Worm (Caenorhabditis elegans) whole organism, young adult: ENCODE measurements around the gene C05G5.1.

ENCODE experiments used
- K12H6.12 ChIP-seq: fragments of 200-800 bp; sonication (Bioruptor generic); optimal IDR thresholded peaks from 2 replicates; lab custom pipeline; 2018; ENCODE audit warnings: mild to moderate bottlenecking, missing genetic modification characterization, missing compliant biosample characterization
- T07F8.4 ChIP-seq: sonication (generic microtip); optimal IDR thresholded peaks from 2 replicates; lab custom pipeline; 2016; ENCODE audit warnings: mild to moderate bottlenecking, missing genetic modification characterization, moderate library complexity, missing compliant biosample characterization
- aptf-2 ChIP-seq: fragments of 200-800 bp; sonication (Bioruptor generic); conservative IDR thresholded peaks from 2 replicates; pipeline ENCODE4 v1.3.6; 2022; ENCODE audit warnings: missing genetic modification reagents, missing genetic modification characterization, missing compliant biosample characterization
- die-1 ChIP-seq: sonication (generic microtip); optimal IDR thresholded peaks from 2 replicates; lab custom pipeline; 2016; ENCODE audit warnings: missing genotype, mild to moderate bottlenecking, missing genetic modification characterization, missing compliant biosample characterization
- nfya-1 ChIP-seq: sonication (generic microtip); optimal IDR thresholded peaks from 2 replicates; lab custom pipeline; 2017; ENCODE audit warnings: antibody characterized with exemption, missing compliant biosample characterization, missing genetic modification characterization, borderline replicate concordance; ENCODE audit not compliant: insufficient read depth
- tlf-1 ChIP-seq: fragments of 200-800 bp; sonication (Bioruptor generic); optimal IDR thresholded peaks from 2 replicates; lab custom pipeline; 2018; ENCODE audit warnings: mild to moderate bottlenecking, missing genetic modification characterization, missing compliant biosample characterization
- unc-130 ChIP-seq: sonication (generic microtip); optimal IDR thresholded peaks from 2 replicates; lab custom pipeline; 2016; ENCODE audit warnings: missing genetic modification reagents, missing genetic modification characterization, missing compliant biosample characterization
- unc-62 ChIP-seq: fragments of 150-350 bp; optimal IDR thresholded peaks from 2 replicates; lab custom pipeline; 2014; ENCODE audit warnings: missing biosample characterization, missing genetic modification reagents, missing genetic modification characterization
- ztf-3 ChIP-seq: fragments of 200-800 bp; sonication (Bioruptor generic); optimal IDR thresholded peaks from 2 replicates; lab custom pipeline; 2018; ENCODE audit warnings: mild to moderate bottlenecking, missing genetic modification characterization, missing compliant biosample characterization
- ztf-6 ChIP-seq: fragments of 200-800 bp; sonication (Bioruptor generic); IDR thresholded peaks from 2 replicates; pipeline ENCODE4 v1.3.6; 2022; ENCODE audit warnings: missing genetic modification reagents, missing genetic modification characterization, missing compliant biosample characterization

DNA sequence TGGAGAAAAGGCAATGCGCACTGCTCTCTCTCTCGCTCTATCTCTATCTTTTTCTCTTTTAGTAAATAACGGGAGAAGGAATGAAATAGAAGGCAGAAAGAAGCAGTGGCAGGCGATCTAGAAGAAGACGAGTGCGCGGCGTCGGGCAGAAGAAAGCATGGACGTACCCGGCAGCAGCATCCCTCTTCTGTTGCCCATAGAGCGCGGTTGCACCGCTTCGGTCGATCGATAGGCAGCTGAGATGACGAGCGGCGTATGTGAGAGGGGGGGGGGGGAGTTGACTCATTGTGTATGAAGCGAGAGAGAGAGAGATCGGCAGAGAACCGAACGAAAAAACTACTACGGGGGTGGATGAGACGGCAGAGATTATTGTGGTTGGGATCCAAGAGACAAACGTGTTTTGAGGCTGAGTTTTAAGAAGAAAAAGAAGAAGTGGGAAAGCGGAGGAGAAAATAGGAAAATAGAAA is 31.7 kb downstream of the C05G5.1 start:
- TF ChIP-seq aptf-2, result no peak
- peak; percentile 98 for TF ChIP-seq K12H6.12
- no peak for TF ChIP-seq ztf-3 (GFP tag; lab: Kevin White, UChicago)
- no peak for TF ChIP-seq tlf-1 (GFP tag; lab: Kevin White, UChicago)
- TF ChIP-seq unc-62 (GFP tag; lab: Kevin White, UChicago), result no peak
- no peak for TF ChIP-seq ztf-6 (GFP tag; lab: Robert Waterston, UW)
- no peak for TF ChIP-seq nfya-1 (tag; lab: Kevin White, UChicago)
- peak; percentile 52 for TF ChIP-seq die-1
- TF ChIP-seq unc-130, result no peak
- TF ChIP-seq T07F8.4 (tag; lab: Kevin White, UChicago), result peak; percentile 27
